Fruit fly (Drosophila melanogaster): Measurements from ENCODE around the gene wgn.
A peak's percentile ranks its signal among the peaks of the same experiment; 100 is the strongest.

Gene wgn

DNA sequence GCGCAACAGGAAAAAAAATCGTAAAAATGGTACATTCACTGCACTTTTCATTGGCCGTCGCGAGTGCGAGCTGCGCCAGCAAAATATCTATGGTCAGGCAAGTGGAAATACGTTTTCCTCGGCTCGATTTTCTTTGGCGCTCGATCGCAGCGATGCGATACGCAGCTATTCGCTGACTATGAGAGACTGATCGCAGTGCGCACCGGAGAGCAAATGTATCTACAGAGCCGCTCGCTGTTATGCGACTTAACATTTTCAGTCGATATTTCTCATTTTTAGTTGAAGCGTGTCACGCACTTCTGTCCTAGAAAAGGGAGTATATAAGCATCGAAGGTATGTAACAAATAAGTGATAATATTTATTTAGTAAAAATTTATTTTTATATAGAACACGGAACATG is at the start of gene wgn (continued):
- no peak for TF ChIP-seq CG16779 (GFP tag; IDR thresholded peaks at IDR 0.05)
- no peak for TF ChIP-seq CHES-1-like (GFP tag; optimal IDR thresholded peaks at IDR 0.05)
- no peak for TF ChIP-seq prd (optimal IDR thresholded peaks at IDR 0.05)
- no peak for TF ChIP-seq prd (GFP tag; IDR thresholded peaks at IDR 0.05)
- TF ChIP-seq ken (GFP tag; IDR thresholded peaks at IDR 0.05), result 0 out of 3 replicates have a peak, but pooled peaks have one; percentile 7
- no peak for TF ChIP-seq h (optimal IDR thresholded peaks at IDR 0.05)
- no peak for TF ChIP-seq shn (GFP tag; optimal IDR thresholded peaks at IDR 0.05)
- no peak for TF ChIP-seq schlank (tag; optimal IDR thresholded peaks at IDR 0.05)
- no peak for TF ChIP-seq maf-S (GFP tag; optimal IDR thresholded peaks at IDR 0.05)
- TF ChIP-seq sug (tag; optimal IDR thresholded peaks at IDR 0.05), result no peak
- no peak for TF ChIP-seq CG16863 (GFP tag; optimal IDR thresholded peaks at IDR 0.05)
- no peak for TF ChIP-seq Hr39 (optimal IDR thresholded peaks at IDR 0.05)
- TF ChIP-seq CG32767 (GFP tag; IDR thresholded peaks at IDR 0.05), result no peak
- no peak for TF ChIP-seq aop (GFP tag; IDR thresholded peaks at IDR 0.05)
- no peak for TF ChIP-seq ind (GFP tag; optimal IDR thresholded peaks at IDR 0.05)
- no peak for TF ChIP-seq Fer2 (tag; optimal IDR thresholded peaks at IDR 0.05)
- TF ChIP-seq Camta (GFP tag; optimal IDR thresholded peaks at IDR 0.05), result no peak
- TF ChIP-seq Dip2 (GFP tag; IDR thresholded peaks at IDR 0.05), result no peak
- no peak for TF ChIP-seq GATAe (GFP tag; conservative IDR thresholded peaks at IDR 0.05)
- no peak for TF ChIP-seq seq (GFP tag; IDR thresholded peaks at IDR 0.05)
- TF ChIP-seq pnt (GFP tag; optimal IDR thresholded peaks at IDR 0.05), result no peak
- no peak for TF ChIP-seq ap (GFP tag; IDR thresholded peaks at IDR 0.05)
- TF ChIP-seq Kr (GFP tag; optimal IDR thresholded peaks at IDR 0.05), result no peak
- TF ChIP-seq Dll (GFP tag; IDR thresholded peaks at IDR 0.05; ENCODE audit: partially characterized antibody), result peak; percentile 97
- no peak for TF ChIP-seq CG7987 (GFP tag; optimal IDR thresholded peaks at IDR 0.05)
- no peak for TF ChIP-seq ranshi (GFP tag; IDR thresholded peaks at IDR 0.05)
- no peak for TF ChIP-seq CG1233 (GFP tag; optimal IDR thresholded peaks at IDR 0.05)
- no peak for TF ChIP-seq CG32772 (GFP tag; IDR thresholded peaks at IDR 0.05)
- TF ChIP-seq Trl (optimal IDR thresholded peaks at IDR 0.05), result peak; percentile 33 to 43
- no peak for TF ChIP-seq Trl (GFP tag; optimal IDR thresholded peaks at IDR 0.05)
- no peak for TF ChIP-seq gfzf (GFP tag; optimal IDR thresholded peaks at IDR 0.05)
- TF ChIP-seq Xrp1 (GFP tag; IDR thresholded peaks at IDR 0.05), result no peak
- TF ChIP-seq CkIIα-i1 (GFP tag; IDR thresholded peaks at IDR 0.05), result no peak
- no peak for TF ChIP-seq sisA (GFP tag; IDR thresholded peaks at IDR 0.05)
- no peak for TF ChIP-seq cg (GFP tag; optimal IDR thresholded peaks at IDR 0.05)
- no peak for TF ChIP-seq CG11085 (GFP tag; IDR thresholded peaks at IDR 0.05)
- TF ChIP-seq CG7745 (tag; optimal IDR thresholded peaks at IDR 0.05), result no peak
- no peak for TF ChIP-seq bsh (GFP tag; optimal IDR thresholded peaks at IDR 0.05)
- no peak for TF ChIP-seq CG2875 (GFP tag; optimal IDR thresholded peaks at IDR 0.05)
- TF ChIP-seq jumu (GFP tag; optimal IDR thresholded peaks at IDR 0.05), result no peak
- no peak for TF ChIP-seq CG11696 (GFP tag; IDR thresholded peaks at IDR 0.05)
- TF ChIP-seq Sry-δ (GFP tag; optimal IDR thresholded peaks at IDR 0.05), result no peak
- no peak for TF ChIP-seq en (GFP tag; optimal IDR thresholded peaks at IDR 0.05)
- no peak for TF ChIP-seq CG10274 (GFP tag; optimal IDR thresholded peaks at IDR 0.05)
- no peak for TF ChIP-seq CG18011 (GFP tag; optimal IDR thresholded peaks at IDR 0.05)
- TF ChIP-seq Deaf1 (tag; optimal IDR thresholded peaks at IDR 0.05), result no peak
- no peak for TF ChIP-seq CG6854 (GFP tag; optimal IDR thresholded peaks at IDR 0.05)
- no peak for TF ChIP-seq TFAM (GFP tag; optimal IDR thresholded peaks at IDR 0.05)
- no peak for TF ChIP-seq Doc2 (GFP tag; IDR thresholded peaks at IDR 0.05)
- TF ChIP-seq PHDP (tag; optimal IDR thresholded peaks at IDR 0.05), result no peak
- TF ChIP-seq CG1603 (tag; optimal IDR thresholded peaks at IDR 0.05), result peak; percentile 21
- no peak for TF ChIP-seq CG7786 (GFP tag; optimal IDR thresholded peaks at IDR 0.05)
- no peak for TF ChIP-seq zen (tag; optimal IDR thresholded peaks at IDR 0.05)
- no peak; the same call in 2 of the 3 replicates for TF ChIP-seq gce (GFP tag; IDR thresholded peaks at IDR 0.05)
